Fruit fly (Drosophila melanogaster): ENCODE data around the gene Cdc42.

Gene Cdc42

DNA sequence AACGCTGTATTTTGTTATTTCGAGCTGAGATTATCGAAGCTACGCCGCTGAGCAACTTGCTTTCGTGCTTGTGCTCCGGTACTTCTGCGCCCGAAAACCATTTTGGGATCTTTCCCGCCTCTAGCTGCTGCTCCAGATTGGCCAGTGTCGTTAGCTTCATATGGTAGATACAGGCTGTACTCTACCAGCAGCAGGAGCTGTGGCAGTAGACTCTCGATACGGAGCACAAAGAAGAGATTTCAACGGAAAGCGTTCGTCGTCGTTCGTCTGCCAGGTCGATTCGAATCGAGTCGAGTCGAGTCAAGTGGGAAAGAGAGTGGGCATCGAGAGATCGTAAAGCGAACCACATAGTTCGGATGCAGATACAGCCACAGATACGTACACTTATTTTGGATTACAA, 17.9 kb downstream of the Cdc42 start:
- TF ChIP-seq CG34367 (tag; optimal IDR thresholded peaks at IDR 0.05) (no peak), rn (GFP tag; IDR thresholded peaks at IDR 0.05) (no peak), CG14655 (GFP tag; optimal IDR thresholded peaks at IDR 0.05) (no peak), CG15710 (tag; optimal IDR thresholded peaks at IDR 0.05) (no peak), CG32121 (GFP tag; IDR thresholded peaks at IDR 0.05) (no peak), gl (tag; optimal IDR thresholded peaks at IDR 0.05) (no peak), CG9948 (tag; optimal IDR thresholded peaks at IDR 0.05) (no peak)

DNA sequence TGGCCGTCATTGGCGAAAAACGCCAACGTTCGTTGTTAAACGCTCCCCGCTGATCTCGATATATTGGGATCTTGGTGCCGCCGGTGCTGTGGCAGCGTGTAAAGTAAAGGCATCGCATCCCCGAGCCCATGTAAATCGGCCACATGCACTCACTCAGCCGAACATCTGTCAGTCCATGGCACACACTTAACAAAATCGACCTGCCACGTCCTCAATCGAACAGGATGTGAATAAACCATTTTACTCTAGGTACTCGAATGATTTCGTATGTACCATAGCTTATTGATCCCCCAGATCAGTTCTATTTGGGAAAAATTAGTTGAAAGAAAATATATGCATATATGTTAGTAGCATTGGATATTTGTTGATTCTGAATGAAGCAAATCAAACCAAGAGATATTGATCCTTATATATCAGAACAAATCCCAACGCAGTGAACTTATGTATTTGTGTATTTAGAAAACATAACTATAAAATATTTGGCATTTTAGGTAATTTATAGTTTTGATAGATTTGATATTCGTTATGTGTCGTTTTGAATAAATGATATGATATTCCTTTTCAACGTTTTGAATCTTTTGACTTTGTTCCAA, 19.5 kb downstream of the Cdc42 start:
- TF ChIP-seq CG10348 (GFP tag; IDR thresholded peaks at IDR 0.05) = no peak
- no peak for TF ChIP-seq CG9948 (tag; optimal IDR thresholded peaks at IDR 0.05)
- TF ChIP-seq Snoo (tag; optimal IDR thresholded peaks at IDR 0.05) = no peak
- no peak for TF ChIP-seq CG4496 (GFP tag; IDR thresholded peaks at IDR 0.05)
- TF ChIP-seq CG13204 (GFP tag; optimal IDR thresholded peaks at IDR 0.05) = no peak

DNA sequence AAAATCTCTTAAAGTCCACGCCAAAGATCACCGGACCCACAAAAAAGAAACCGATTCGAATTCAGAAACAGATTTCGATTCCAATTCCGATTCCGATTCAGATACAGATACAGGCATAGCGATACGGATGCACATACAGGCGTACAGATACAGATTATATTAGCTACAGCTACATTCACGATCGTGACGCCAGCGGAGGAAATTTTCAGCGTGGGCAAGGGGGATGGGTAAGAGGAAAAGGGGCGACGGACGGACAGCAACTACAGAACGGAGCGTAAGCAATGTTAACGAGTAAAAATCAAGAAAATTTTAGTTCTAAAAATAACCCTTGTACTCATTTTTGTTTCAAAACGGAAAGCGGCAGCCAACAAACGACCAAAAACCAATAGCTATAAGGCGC, 20.1 kb downstream of the Cdc42 start:
- no peak for TF ChIP-seq EcR (GFP tag; optimal IDR thresholded peaks at IDR 0.05)
- no peak for TF ChIP-seq Pif1B (GFP tag; optimal IDR thresholded peaks at IDR 0.05)
- no peak for TF ChIP-seq CG13204 (GFP tag; optimal IDR thresholded peaks at IDR 0.05)
- no peak for TF ChIP-seq Ets98B (GFP tag; IDR thresholded peaks at IDR 0.05)

DNA sequence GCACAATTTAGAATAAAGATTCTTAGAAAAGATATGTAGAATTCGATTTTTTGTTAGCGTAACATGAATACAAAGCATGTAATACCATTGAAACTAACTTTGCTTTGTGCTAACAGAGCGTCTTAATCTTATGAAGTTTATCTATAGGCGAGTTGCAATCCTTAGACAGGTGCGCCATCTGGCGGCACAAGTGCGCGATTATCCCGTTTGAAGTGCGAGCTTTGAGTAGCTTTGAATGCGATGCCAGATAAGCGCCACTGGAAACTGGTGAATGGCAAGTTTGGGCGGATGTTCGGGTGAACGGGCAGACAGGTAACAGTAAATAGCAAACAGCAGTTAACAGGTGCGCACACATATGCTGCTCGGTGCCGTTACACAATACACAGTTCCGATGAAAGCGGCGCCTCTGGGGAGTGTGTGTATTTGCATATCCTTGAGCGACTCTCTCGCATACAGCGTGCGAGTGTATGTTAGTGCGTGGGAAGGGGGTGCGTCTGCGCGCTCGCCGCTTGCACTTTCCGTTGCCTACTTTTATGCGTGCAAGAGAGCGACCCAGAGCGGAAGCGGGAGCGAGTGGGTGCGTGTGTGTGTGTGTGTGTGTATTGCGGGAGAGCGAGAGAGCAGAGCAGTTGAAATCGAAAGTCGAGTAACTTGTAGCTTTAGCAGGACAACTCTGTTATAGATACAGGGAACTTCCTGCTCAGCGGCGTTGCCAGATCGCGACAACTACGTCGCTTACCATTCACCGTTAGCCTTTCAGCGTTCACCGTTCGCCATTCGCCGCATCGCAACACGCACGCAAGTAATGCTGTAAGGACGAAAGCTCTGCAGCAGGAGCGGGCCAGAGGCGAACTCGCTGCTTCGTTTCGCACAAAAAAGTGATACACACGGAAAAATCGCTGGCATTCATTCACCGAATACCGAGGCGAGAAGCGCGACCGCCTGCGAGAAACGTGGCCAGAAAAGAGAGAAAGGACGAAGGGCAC, 21.4 kb downstream of the Cdc42 start, which contains the start of gene CG12531:
TSS of gene CG12531 (plus strand) at position 936 of the 986 bp plus-strand sequence.
- TF ChIP-seq Pif1A (GFP tag; optimal IDR thresholded peaks at IDR 0.05) (no peak), CG13204 (GFP tag; optimal IDR thresholded peaks at IDR 0.05) (no peak), CG12605 (GFP tag; IDR thresholded peaks at IDR 0.05) (0 out of 2 replicates have a peak, but pooled peaks have one; percentile 27)

DNA sequence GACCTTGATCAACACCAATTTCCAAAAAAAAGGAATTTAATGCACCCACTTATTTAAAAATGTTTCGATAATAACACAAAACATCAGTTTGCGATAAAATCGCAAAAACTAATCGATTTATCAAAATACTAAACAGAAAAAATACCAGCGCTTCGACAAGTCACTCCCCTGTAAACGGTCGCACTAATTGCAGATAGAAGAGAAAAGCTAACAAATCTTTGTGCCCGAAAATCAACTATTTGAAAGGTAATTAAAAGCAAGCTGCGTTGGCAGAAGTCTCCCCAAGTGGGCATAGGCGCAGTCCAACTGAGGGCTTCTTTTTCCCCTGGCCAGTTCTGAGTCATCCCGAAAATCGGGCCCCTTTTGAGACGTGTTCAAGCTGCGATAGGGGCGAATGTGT, 34.0 kb downstream of the Cdc42 start, which contains the start of gene AP-1-2beta:
TSS of gene AP-1-2beta (plus strand) at position 161 of the 400 bp plus-strand sequence.
- TF ChIP-seq CG12605 (GFP tag; IDR thresholded peaks at IDR 0.05) (no peak), CG14655 (GFP tag; optimal IDR thresholded peaks at IDR 0.05) (no peak)

DNA sequence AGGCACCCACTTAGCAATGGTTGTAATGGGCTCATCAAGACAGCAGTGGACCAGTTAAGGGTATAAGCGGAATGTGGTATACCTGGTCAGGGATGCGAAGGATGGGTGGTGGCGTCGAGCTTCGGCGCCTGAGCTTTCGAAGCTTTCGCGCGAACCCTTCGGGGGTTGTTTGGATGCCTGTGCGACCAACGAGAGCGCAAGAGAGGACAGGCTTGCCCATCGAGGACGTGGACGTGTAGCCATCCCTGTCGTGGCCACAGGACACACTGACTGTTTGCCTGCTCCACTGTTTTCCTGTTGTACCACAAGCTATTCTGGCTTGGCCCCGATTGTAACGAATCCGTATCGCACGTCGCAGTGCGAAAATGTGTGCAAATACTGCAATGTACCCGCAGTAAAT, 38.4 kb downstream of the Cdc42 start, which contains the start of gene CG14234:
TSS of gene CG14234 (plus strand) at position 301 of the 400 bp plus-strand sequence.
- TF ChIP-seq CG12605 (GFP tag; IDR thresholded peaks at IDR 0.05) = no peak
- TF ChIP-seq CG4496 (GFP tag; IDR thresholded peaks at IDR 0.05) = no peak
- no peak for TF ChIP-seq CG17806 (tag; optimal IDR thresholded peaks at IDR 0.05)
- no peak for TF ChIP-seq CG34367 (tag; optimal IDR thresholded peaks at IDR 0.05)
- no peak for TF ChIP-seq fd96Ca (GFP tag; IDR thresholded peaks at IDR 0.05)
- no peak for TF ChIP-seq CG32121 (GFP tag; IDR thresholded peaks at IDR 0.05)
- no peak for TF ChIP-seq EcR (GFP tag; optimal IDR thresholded peaks at IDR 0.05)
- TF ChIP-seq Pif1A (GFP tag; optimal IDR thresholded peaks at IDR 0.05) = no peak
- TF ChIP-seq CG10348 (GFP tag; IDR thresholded peaks at IDR 0.05) = no peak
- no peak for TF ChIP-seq gl (tag; optimal IDR thresholded peaks at IDR 0.05)
- no peak for TF ChIP-seq rn (GFP tag; IDR thresholded peaks at IDR 0.05)
- no peak for TF ChIP-seq CG9948 (tag; optimal IDR thresholded peaks at IDR 0.05)
- no peak for TF ChIP-seq CG8301 (tag; optimal IDR thresholded peaks at IDR 0.05)
- TF ChIP-seq Ets98B (GFP tag; IDR thresholded peaks at IDR 0.05) = no peak
- no peak for TF ChIP-seq Snoo (tag; optimal IDR thresholded peaks at IDR 0.05)
- no peak for TF ChIP-seq CG15710 (tag; optimal IDR thresholded peaks at IDR 0.05)
- no peak for TF ChIP-seq CG8159 (tag; optimal IDR thresholded peaks at IDR 0.05)
- no peak for TF ChIP-seq CG14655 (GFP tag; optimal IDR thresholded peaks at IDR 0.05)
- no peak for TF ChIP-seq CG13204 (GFP tag; optimal IDR thresholded peaks at IDR 0.05)
- TF ChIP-seq D1 (tag; optimal IDR thresholded peaks at IDR 0.05) = no peak

DNA sequence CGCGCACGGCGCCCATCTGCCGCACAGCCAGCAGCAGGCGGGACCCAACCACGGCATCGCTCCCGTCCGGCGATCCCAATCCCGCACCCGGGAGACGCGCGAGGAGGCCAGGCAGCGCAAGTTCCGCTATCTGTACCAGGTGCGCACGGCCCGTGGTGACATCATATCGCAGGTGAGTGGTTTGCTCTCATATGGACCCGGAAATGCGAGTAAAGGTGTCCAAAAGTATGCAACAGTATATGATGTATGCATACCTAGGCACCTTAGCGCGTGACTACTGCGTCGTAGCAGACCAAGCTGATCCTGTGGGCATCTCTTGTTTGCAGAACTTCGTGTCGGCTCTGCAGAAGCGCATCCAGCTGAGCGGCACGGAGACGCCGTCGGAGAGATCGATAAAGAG, 41.0 kb downstream of the Cdc42 start:
- TF ChIP-seq D1 (tag; optimal IDR thresholded peaks at IDR 0.05) = no peak
- no peak for TF ChIP-seq Ets98B (GFP tag; IDR thresholded peaks at IDR 0.05)
- no peak for TF ChIP-seq Pif1B (GFP tag; optimal IDR thresholded peaks at IDR 0.05)
- TF ChIP-seq Pif1A (GFP tag; optimal IDR thresholded peaks at IDR 0.05) = no peak
- no peak for TF ChIP-seq CG17806 (tag; optimal IDR thresholded peaks at IDR 0.05)
- TF ChIP-seq EcR (GFP tag; optimal IDR thresholded peaks at IDR 0.05) = no peak
- TF ChIP-seq fd96Ca (GFP tag; IDR thresholded peaks at IDR 0.05) = no peak
- TF ChIP-seq CG8159 (tag; optimal IDR thresholded peaks at IDR 0.05) = no peak

Data from whole organism, pupa.